Fruit fly (Drosophila melanogaster): Measurements from ENCODE around the gene AdamTS-B.

The AdamTS-B gene

dm6 chrX:5690651-5691379 is 7.5 kb upstream of the AdamTS-B start:
- no peak for TF ChIP-seq rn (GFP tag; IDR thresholded peaks at IDR 0.05)
- TF ChIP-seq EcR (GFP tag; optimal IDR thresholded peaks at IDR 0.05), result no peak
- no peak for TF ChIP-seq CG12605 (GFP tag; IDR thresholded peaks at IDR 0.05)
- TF ChIP-seq CG32121 (GFP tag; IDR thresholded peaks at IDR 0.05), result no peak
- TF ChIP-seq CG14655 (GFP tag; optimal IDR thresholded peaks at IDR 0.05), result no peak
- no peak for TF ChIP-seq CG17806 (tag; optimal IDR thresholded peaks at IDR 0.05)
- no peak for TF ChIP-seq CG8159 (tag; optimal IDR thresholded peaks at IDR 0.05)
- peak; percentile 10 for TF ChIP-seq CG8301 (tag; optimal IDR thresholded peaks at IDR 0.05)
- TF ChIP-seq CG34367 (tag; optimal IDR thresholded peaks at IDR 0.05), result no peak
- no peak for TF ChIP-seq gl (tag; optimal IDR thresholded peaks at IDR 0.05)
- TF ChIP-seq CG10348 (GFP tag; IDR thresholded peaks at IDR 0.05), result no peak
- no peak for TF ChIP-seq Ets98B (GFP tag; IDR thresholded peaks at IDR 0.05)
- peak; percentile 11; the same call in 1 of the 3 replicates for TF ChIP-seq CG4496 (GFP tag; IDR thresholded peaks at IDR 0.05)
- TF ChIP-seq CG13204 (GFP tag; optimal IDR thresholded peaks at IDR 0.05), result no peak
- TF ChIP-seq fd96Ca (GFP tag; IDR thresholded peaks at IDR 0.05), result peak; percentile 40; the same call in 1 of the 3 replicates
- TF ChIP-seq CG15710 (tag; optimal IDR thresholded peaks at IDR 0.05), result no peak
- TF ChIP-seq D1 (tag; optimal IDR thresholded peaks at IDR 0.05), result no peak
- no peak for TF ChIP-seq Pif1B (GFP tag; optimal IDR thresholded peaks at IDR 0.05)

- no peak for TF ChIP-seq CG17806 (tag; optimal IDR thresholded peaks at IDR 0.05)
Observed at dm6 chrX:5695035-5695434, 3.3 kb upstream of the AdamTS-B start, which contains the start of gene CG3149. TSS of gene CG3149 (minus strand) at chrX:5695205.

dm6 chrX:5695958-5696357 is 2.4 kb upstream of the AdamTS-B start:
- TF ChIP-seq Pif1A (GFP tag; optimal IDR thresholded peaks at IDR 0.05) (no peak), D1 (tag; optimal IDR thresholded peaks at IDR 0.05) (no peak), Pif1B (GFP tag; optimal IDR thresholded peaks at IDR 0.05) (no peak), rn (GFP tag; IDR thresholded peaks at IDR 0.05) (0 out of 2 replicates have a peak, but pooled peaks have one; percentile 28), CG17806 (tag; optimal IDR thresholded peaks at IDR 0.05) (no peak), Ets98B (GFP tag; IDR thresholded peaks at IDR 0.05) (no peak), fd96Ca (GFP tag; IDR thresholded peaks at IDR 0.05) (peak; percentile 4; the same call in 2 of the 3 replicates), CG15710 (tag; optimal IDR thresholded peaks at IDR 0.05) (no peak), gl (tag; optimal IDR thresholded peaks at IDR 0.05) (no peak), CG13204 (GFP tag; optimal IDR thresholded peaks at IDR 0.05) (no peak), CG32121 (GFP tag; IDR thresholded peaks at IDR 0.05) (no peak), CG10348 (GFP tag; IDR thresholded peaks at IDR 0.05) (no peak), CG9948 (tag; optimal IDR thresholded peaks at IDR 0.05) (no peak), CG12605 (GFP tag; IDR thresholded peaks at IDR 0.05) (no peak; the same call in 1 of the 2 replicates), CG8159 (tag; optimal IDR thresholded peaks at IDR 0.05) (no peak), CG8301 (tag; optimal IDR thresholded peaks at IDR 0.05) (no peak), Snoo (tag; optimal IDR thresholded peaks at IDR 0.05) (no peak), EcR (GFP tag; optimal IDR thresholded peaks at IDR 0.05) (no peak), CG14655 (GFP tag; optimal IDR thresholded peaks at IDR 0.05) (peak; percentile 7), CG4496 (GFP tag; IDR thresholded peaks at IDR 0.05) (no peak), CG34367 (tag; optimal IDR thresholded peaks at IDR 0.05) (no peak)

dm6 chrX:5696436-5697022 is 1.8 kb upstream of the AdamTS-B start:
- peak; percentile 98 for TF ChIP-seq fd96Ca (GFP tag; IDR thresholded peaks at IDR 0.05)
- peak; percentile 89 for TF ChIP-seq gl (tag; optimal IDR thresholded peaks at IDR 0.05)
- peak; percentile 95 for TF ChIP-seq CG12605 (GFP tag; IDR thresholded peaks at IDR 0.05)
- peak; percentile 95 for TF ChIP-seq CG15710 (tag; optimal IDR thresholded peaks at IDR 0.05)
- TF ChIP-seq CG4496 (GFP tag; IDR thresholded peaks at IDR 0.05), result peak; percentile 98
- peak; percentile 97 for TF ChIP-seq Ets98B (GFP tag; IDR thresholded peaks at IDR 0.05)
- TF ChIP-seq CG13204 (GFP tag; optimal IDR thresholded peaks at IDR 0.05), result peak; percentile 95
- TF ChIP-seq CG9948 (tag; optimal IDR thresholded peaks at IDR 0.05), result peak; percentile 86
- TF ChIP-seq CG14655 (GFP tag; optimal IDR thresholded peaks at IDR 0.05), result peak; percentile 96
- peak; percentile 98 for TF ChIP-seq Snoo (tag; optimal IDR thresholded peaks at IDR 0.05)
- TF ChIP-seq CG32121 (GFP tag; IDR thresholded peaks at IDR 0.05), result peak; percentile 92
- TF ChIP-seq CG8159 (tag; optimal IDR thresholded peaks at IDR 0.05), result peak; percentile 94
- peak; percentile 92 for TF ChIP-seq CG8301 (tag; optimal IDR thresholded peaks at IDR 0.05)
- TF ChIP-seq CG34367 (tag; optimal IDR thresholded peaks at IDR 0.05), result peak; percentile 92
- peak; percentile 79 for TF ChIP-seq CG10348 (GFP tag; IDR thresholded peaks at IDR 0.05)
- TF ChIP-seq Pif1B (GFP tag; optimal IDR thresholded peaks at IDR 0.05), result peak; percentile 95
- peak; percentile 92 for TF ChIP-seq CG17806 (tag; optimal IDR thresholded peaks at IDR 0.05)
- TF ChIP-seq rn (GFP tag; IDR thresholded peaks at IDR 0.05), result peak; percentile 94
- no peak for TF ChIP-seq EcR (GFP tag; optimal IDR thresholded peaks at IDR 0.05)
- TF ChIP-seq Pif1A (GFP tag; optimal IDR thresholded peaks at IDR 0.05), result peak; percentile 98
- peak; percentile 27 for TF ChIP-seq D1 (tag; optimal IDR thresholded peaks at IDR 0.05)

dm6 chrX:5699824-5700498 is 1.6 kb downstream of the AdamTS-B start:
- TF ChIP-seq EcR (GFP tag; optimal IDR thresholded peaks at IDR 0.05) (no peak), CG12605 (GFP tag; IDR thresholded peaks at IDR 0.05) (0 out of 2 replicates have a peak, but pooled peaks have one; percentile 11), CG8159 (tag; optimal IDR thresholded peaks at IDR 0.05) (peak; percentile 70), Ets98B (GFP tag; IDR thresholded peaks at IDR 0.05) (0 out of 2 replicates have a peak, but pooled peaks have one; percentile 31), CG8301 (tag; optimal IDR thresholded peaks at IDR 0.05) (peak; percentile 65), fd96Ca (GFP tag; IDR thresholded peaks at IDR 0.05) (no peak), Pif1A (GFP tag; optimal IDR thresholded peaks at IDR 0.05) (peak; percentile 60), CG13204 (GFP tag; optimal IDR thresholded peaks at IDR 0.05) (no peak), CG34367 (tag; optimal IDR thresholded peaks at IDR 0.05) (peak; percentile 15), CG14655 (GFP tag; optimal IDR thresholded peaks at IDR 0.05) (peak; percentile 54), CG17806 (tag; optimal IDR thresholded peaks at IDR 0.05) (peak; percentile 62), CG32121 (GFP tag; IDR thresholded peaks at IDR 0.05) (peak; percentile 26; the same call in 1 of the 2 replicates), rn (GFP tag; IDR thresholded peaks at IDR 0.05) (0 out of 2 replicates have a peak, but pooled peaks have one; percentile 30), Pif1B (GFP tag; optimal IDR thresholded peaks at IDR 0.05) (peak; percentile 55), D1 (tag; optimal IDR thresholded peaks at IDR 0.05) (no peak), CG4496 (GFP tag; IDR thresholded peaks at IDR 0.05) (no peak; the same call in 2 of the 3 replicates), gl (tag; optimal IDR thresholded peaks at IDR 0.05) (no peak), CG9948 (tag; optimal IDR thresholded peaks at IDR 0.05) (peak; percentile 53), CG10348 (GFP tag; IDR thresholded peaks at IDR 0.05) (no peak), Snoo (tag; optimal IDR thresholded peaks at IDR 0.05) (peak; percentile 40), CG15710 (tag; optimal IDR thresholded peaks at IDR 0.05) (peak; percentile 59)

Measured in whole organism, pupa.